Worm (Caenorhabditis elegans) whole organism, early embryonic: Measurements from ENCODE around the gene T23F2.2.

ENCODE experiments used
- F13C5.2 ChIP-seq: sonication (generic microtip); optimal IDR thresholded peaks from 2 replicates; lab custom pipeline; 2017; ENCODE audit warnings: mild to moderate bottlenecking, missing genetic modification characterization, inconsistent platforms, missing compliant biosample characterization
- aly-1 ChIP-seq: sonication (generic microtip); optimal IDR thresholded peaks from 2 replicates; lab custom pipeline; 2016; ENCODE audit warnings: missing genetic modification characterization, missing compliant biosample characterization
- ama-1 ChIP-seq: fragments of 150-350 bp; optimal IDR thresholded peaks from 2 replicates; lab custom pipeline; 2014
- ceh-13 ChIP-seq: fragments of 200-800 bp; sonication (Bioruptor generic); optimal IDR thresholded peaks from 2 replicates; lab custom pipeline; 2018; ENCODE audit warnings: mild to moderate bottlenecking, missing genetic modification characterization, missing compliant biosample characterization
- flt-1 ChIP-seq: fragments of 200-800 bp; sonication (Bioruptor generic); IDR thresholded peaks from 2 replicates; pipeline ENCODE4 v1.3.6; 2022; ENCODE audit warnings: missing genetic modification characterization, missing compliant biosample characterization
- hmg-4 ChIP-seq: fragments of 200-800 bp; sonication (Bioruptor generic); optimal IDR thresholded peaks from 2 replicates; lab custom pipeline; 2018; ENCODE audit warnings: mild to moderate bottlenecking, missing genetic modification characterization, missing compliant biosample characterization
- hnd-1 ChIP-seq: sonication (generic microtip); optimal IDR thresholded peaks from 2 replicates; lab custom pipeline; 2016; ENCODE audit warnings: missing genetic modification characterization, missing compliant biosample characterization
- pes-1 ChIP-seq: fragments of 200-800 bp; sonication (Bioruptor generic); IDR thresholded peaks from 2 replicates; pipeline ENCODE4 v1.3.6; 2022; ENCODE audit warnings: missing genetic modification reagents, missing genetic modification characterization, missing compliant biosample characterization
- scrt-1 ChIP-seq: fragments of 200-800 bp; sonication (Bioruptor generic); IDR thresholded peaks from 2 replicates; pipeline ENCODE4 v1.3.6; 2022; ENCODE audit warnings: missing genetic modification characterization, missing compliant biosample characterization
- sea-1 ChIP-seq: fragments of 200-800 bp; sonication (Bioruptor generic); conservative IDR thresholded peaks from 2 replicates; pipeline ENCODE4 v1.3.6; 2022; ENCODE audit warnings: missing genetic modification characterization, missing compliant biosample characterization
- tbx-11 ChIP-seq: fragments of 200-800 bp; sonication (Bioruptor generic); IDR thresholded peaks from 2 replicates; pipeline ENCODE4 v1.3.6; 2022; ENCODE audit warnings: missing genetic modification characterization, missing compliant biosample characterization
- tra-4 ChIP-seq: sonication (generic microtip); optimal IDR thresholded peaks from 2 replicates; lab custom pipeline; 2017; ENCODE audit warnings: missing genetic modification characterization, missing compliant biosample characterization

DNA sequence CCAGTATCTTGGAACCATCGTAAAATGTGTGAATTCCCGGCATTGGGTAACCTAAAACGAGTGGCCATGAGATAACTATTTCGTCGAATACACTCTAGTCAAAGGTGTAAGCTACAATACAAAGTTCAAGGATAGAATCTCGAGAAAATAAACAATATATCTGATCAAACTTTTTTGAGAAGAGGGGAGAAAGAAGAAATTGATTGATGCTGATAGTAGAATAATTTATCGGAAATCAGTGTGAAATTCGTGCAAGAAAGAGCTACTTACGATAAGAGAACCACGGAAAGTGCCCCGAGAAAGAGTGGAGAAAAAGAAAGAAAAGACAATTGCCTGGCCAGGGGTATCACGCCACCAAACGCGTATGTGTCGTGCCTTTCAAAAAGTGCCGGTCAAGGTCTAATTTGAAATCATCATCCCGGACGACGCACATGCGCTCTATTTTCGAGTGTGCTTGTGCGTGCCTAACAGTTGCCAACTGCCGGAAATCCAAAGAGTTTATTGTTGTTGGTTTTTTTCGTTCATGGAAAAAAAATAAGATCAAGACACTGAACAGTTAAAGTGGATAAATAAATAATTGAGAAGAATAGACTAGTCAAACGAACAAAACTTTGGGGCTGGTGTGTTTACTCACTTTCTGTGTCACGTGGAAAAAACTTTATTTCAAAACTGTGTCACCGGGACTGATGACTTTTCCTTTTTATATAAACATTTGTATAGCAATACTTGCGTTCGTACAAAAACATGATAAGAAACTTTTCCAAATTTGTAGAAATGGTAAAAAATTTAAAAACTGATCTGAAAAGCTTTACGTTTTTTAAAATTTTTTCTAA, 17.9 kb upstream of the T23F2.2 start, which contains the start of gene mboa-3:
- TF ChIP-seq ama-1 (lab: Kevin White, UChicago) = no peak
- TF ChIP-seq tra-4 (tag; lab: Kevin White, UChicago) = no peak
- no peak for TF ChIP-seq hnd-1
- TF ChIP-seq pes-1 (GFP tag; lab: Robert Waterston, UW) = no peak
- no peak for TF ChIP-seq sea-1 (GFP tag; lab: Robert Waterston, UW)
- TF ChIP-seq ceh-13 = no peak
- no peak for TF ChIP-seq flt-1
- TF ChIP-seq F13C5.2 = no peak
- TF ChIP-seq tbx-11 (GFP tag; lab: Robert Waterston, UW) = no peak
- TF ChIP-seq aly-1 (tag; lab: Kevin White, UChicago) = no peak
- no peak for TF ChIP-seq hmg-4 (GFP tag; lab: Kevin White, UChicago)
- TF ChIP-seq scrt-1 (GFP tag; lab: Robert Waterston, UW) = no peak
